Worm (Caenorhabditis elegans) whole organism, late embryonic: ENCODE measurements around the gene Y17D7C.2.

Experiments
- ceh-22 ChIP-seq: sonication (generic microtip); optimal IDR thresholded peaks from 2 replicates; lab custom pipeline; 2017; ENCODE audit warnings: missing biosample characterization, missing genetic modification characterization
- ceh-31 ChIP-seq: sonication (generic microtip); optimal IDR thresholded peaks from 2 replicates; lab custom pipeline; 2016; ENCODE audit warnings: missing genetic modification characterization, missing compliant biosample characterization
- ceh-9 ChIP-seq: sonication (generic microtip); optimal IDR thresholded peaks from 2 replicates; lab custom pipeline; 2016; ENCODE audit warnings: mild to moderate bottlenecking, missing genetic modification characterization, inconsistent platforms, missing compliant biosample characterization
- fkh-10 ChIP-seq: fragments of 150-350 bp; optimal IDR thresholded peaks from 2 replicates; lab custom pipeline; 2014; ENCODE audit warnings: missing biosample characterization, missing genetic modification reagents, missing genetic modification characterization
- fkh-6 ChIP-seq: sonication (generic microtip); optimal IDR thresholded peaks from 2 replicates; lab custom pipeline; 2016; ENCODE audit warnings: missing genetic modification characterization, missing compliant biosample characterization
- hlh-30 ChIP-seq: sonication (generic microtip); optimal IDR thresholded peaks from 2 replicates; lab custom pipeline; 2017; ENCODE audit warnings: antibody characterized with exemption, missing genetic modification characterization, missing compliant biosample characterization; ENCODE audit not compliant: insufficient read depth
- hlh-8 ChIP-seq: sonication (generic microtip); optimal IDR thresholded peaks from 2 replicates; lab custom pipeline; 2016; ENCODE audit warnings: missing genotype, missing genetic modification characterization, missing compliant biosample characterization
- madf-2 ChIP-seq: sonication (generic microtip); optimal IDR thresholded peaks from 2 replicates; lab custom pipeline; 2017; ENCODE audit warnings: missing genetic modification characterization, missing compliant biosample characterization
- nfya-1 ChIP-seq: sonication (generic microtip); optimal IDR thresholded peaks from 2 replicates; lab custom pipeline; 2017; ENCODE audit warnings: missing genetic modification characterization, mild to moderate bottlenecking, missing compliant biosample characterization, antibody characterized with exemption, moderate library complexity
- pha-4 ChIP-seq: fragments of 150-350 bp; optimal IDR thresholded peaks from 2 replicates; lab custom pipeline; 2018; ENCODE audit warnings: missing biosample characterization, missing genetic modification reagents, missing genetic modification characterization
- pqm-1 ChIP-seq: sonication (generic microtip); optimal IDR thresholded peaks from 2 replicates; lab custom pipeline; 2016; ENCODE audit warnings: missing genetic modification characterization, missing compliant biosample characterization
- unc-86 ChIP-seq: sonication (generic microtip); optimal IDR thresholded peaks from 2 replicates; lab custom pipeline; 2016; ENCODE audit warnings: missing genetic modification characterization, missing compliant biosample characterization
- zip-5 ChIP-seq: sonication (generic microtip); optimal IDR thresholded peaks from 2 replicates; lab custom pipeline; 2016; ENCODE audit warnings: missing genetic modification characterization, missing compliant biosample characterization
- ztf-16 ChIP-seq: sonication (generic microtip); optimal IDR thresholded peaks from 2 replicates; lab custom pipeline; 2017; ENCODE audit warnings: missing genetic modification characterization, missing compliant biosample characterization

DNA sequence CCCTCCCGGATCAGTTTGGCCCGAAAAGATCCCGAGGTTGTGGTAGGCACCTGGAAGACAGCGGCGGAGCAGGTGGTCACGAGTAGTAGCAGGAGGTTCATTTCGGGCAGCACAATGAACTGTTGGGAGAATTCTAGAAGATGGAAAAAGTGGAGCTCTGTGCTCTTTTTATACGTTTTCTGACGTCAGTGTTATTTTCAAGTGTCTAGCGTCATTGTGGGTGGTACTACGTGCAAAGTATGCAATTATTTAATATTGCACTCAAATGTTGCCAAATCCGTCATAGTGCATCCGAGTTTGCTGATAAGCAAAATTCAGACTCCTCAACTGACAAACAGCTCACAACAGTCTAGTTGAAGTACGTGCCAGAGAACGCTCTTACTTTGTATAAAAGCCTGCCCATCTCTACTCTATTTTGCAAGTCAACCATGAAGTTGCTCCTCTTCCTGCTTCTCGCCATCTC is 11.8 kb upstream of the Y17D7C.2 start, which contains the start of the genes asp-18 and scl-19:
- TF ChIP-seq hlh-8 (tag; lab: Kevin White, UChicago) (no peak), zip-5 (no peak), pha-4 (no peak), ceh-9 (no peak), nfya-1 (no peak), ceh-22 (tag; lab: Kevin White, UChicago) (no peak), ceh-31 (tag; lab: Kevin White, UChicago) (no peak), madf-2 (tag; lab: Kevin White, UChicago) (no peak), ztf-16 (no peak), fkh-10 (GFP tag; lab: Kevin White, UChicago) (no peak), fkh-6 (no peak), hlh-30 (tag; lab: Kevin White, UChicago) (no peak), pqm-1 (tag; lab: Kevin White, UChicago) (no peak), unc-86 (tag; lab: Kevin White, UChicago) (no peak)
